Fruit fly (Drosophila melanogaster): Measurements from ENCODE around the gene Zasp67.
A peak's percentile ranks its signal among the peaks of the same experiment; 100 is the strongest.

The Zasp67 gene

DNA sequence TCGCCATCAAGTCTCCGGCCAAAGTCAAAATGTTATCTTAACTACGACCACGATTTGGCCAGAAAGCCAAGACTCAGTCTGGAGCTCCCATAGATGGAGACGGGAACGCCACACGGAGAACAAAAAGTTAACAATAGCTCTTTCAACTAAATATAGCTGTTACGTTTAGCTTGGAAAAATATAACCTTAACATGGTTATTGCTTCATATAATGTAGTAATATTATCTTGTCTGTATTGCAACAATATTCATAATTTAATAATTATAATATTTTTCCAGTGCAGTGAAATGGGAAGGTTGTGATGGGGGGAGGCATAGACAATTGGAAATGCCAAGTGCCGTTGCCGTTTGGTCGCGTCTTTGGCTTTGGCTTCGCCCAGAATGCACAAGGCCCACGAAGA is 52.1 kb downstream of the Zasp67 start:
- peak; percentile 66 for TF ChIP-seq sens (GFP tag)
- no peak for TF ChIP-seq pzg (GFP tag; optimal IDR thresholded peaks at IDR 0.05)
- TF ChIP-seq CG2712 (tag; optimal IDR thresholded peaks at IDR 0.05), result peak; percentile 31
- no peak for TF ChIP-seq CG8765 (GFP tag; IDR thresholded peaks at IDR 0.05)
- TF ChIP-seq bsh (GFP tag; optimal IDR thresholded peaks at IDR 0.05), result peak; percentile 8 to 9
- TF ChIP-seq Drgx (GFP tag; IDR thresholded peaks at IDR 0.05), result peak; percentile 79
- TF ChIP-seq Blimp-1 (GFP tag; optimal IDR thresholded peaks at IDR 0.05), result peak; percentile 11

- peak; percentile 82 for TF ChIP-seq cwo (GFP tag; optimal IDR thresholded peaks at IDR 0.05)
- TF ChIP-seq Six4 (GFP tag; optimal IDR thresholded peaks at IDR 0.05), result peak; percentile 78
- peak; percentile 35 for TF ChIP-seq Mad (GFP tag; optimal IDR thresholded peaks at IDR 0.05)
- TF ChIP-seq grn (GFP tag; optimal IDR thresholded peaks at IDR 0.05), result no peak
- TF ChIP-seq mld (GFP tag; IDR thresholded peaks at IDR 0.05; ENCODE audit: partially characterized antibody), result no peak
- peak; percentile 81 for TF ChIP-seq CG17186 (GFP tag; optimal IDR thresholded peaks at IDR 0.05)
- peak; percentile 89 for TF ChIP-seq vvl (GFP tag; IDR thresholded peaks at IDR 0.05)
- 0 out of 2 replicates have a peak, but pooled peaks have one; percentile 18 for TF ChIP-seq chm (GFP tag; IDR thresholded peaks at IDR 0.05)
- TF ChIP-seq Scr (GFP tag; IDR thresholded peaks at IDR 0.05; ENCODE audit: partially characterized antibody), result no peak
- TF ChIP-seq CG14710 (tag; optimal IDR thresholded peaks at IDR 0.05), result peak; percentile 94
- peak; percentile 56; the same call in 1 of the 2 replicates for TF ChIP-seq CG5953 (GFP tag; IDR thresholded peaks at IDR 0.05)
- TF ChIP-seq CG8944 (GFP tag; optimal IDR thresholded peaks at IDR 0.05), result peak; percentile 33
- TF ChIP-seq Opbp (GFP tag; IDR thresholded peaks at IDR 0.05; ENCODE audit: partially characterized antibody), result no peak
- TF ChIP-seq Dek (tag; optimal IDR thresholded peaks at IDR 0.05), result peak; percentile 75
- TF ChIP-seq disco-r (GFP tag; optimal IDR thresholded peaks at IDR 0.05), result peak; percentile 62
- TF ChIP-seq CG17361 (GFP tag; IDR thresholded peaks at IDR 0.05), result peak; percentile 99
- TF ChIP-seq CG14965 (GFP tag; optimal IDR thresholded peaks at IDR 0.05; ENCODE audit: borderline replicate concordance), result no peak
- TF ChIP-seq HLH4C (GFP tag; IDR thresholded peaks at IDR 0.05; ENCODE audit: partially characterized antibody), result no peak
- peak; percentile 92 for TF ChIP-seq sisA (GFP tag; IDR thresholded peaks at IDR 0.05)
- peak; percentile 7 for TF ChIP-seq dm (GFP tag; optimal IDR thresholded peaks at IDR 0.05)
- TF ChIP-seq Fer2 (tag; optimal IDR thresholded peaks at IDR 0.05), result peak; percentile 25
- peak; percentile 79 for TF ChIP-seq CG4854 (GFP tag; optimal IDR thresholded peaks at IDR 0.05)
- TF ChIP-seq jing (GFP tag; optimal IDR thresholded peaks at IDR 0.05), result peak; percentile 36
- peak; percentile 73; the same call in 2 of the 3 replicates for TF ChIP-seq jigr1 (GFP tag; IDR thresholded peaks at IDR 0.05)
- TF ChIP-seq CG10274 (GFP tag; optimal IDR thresholded peaks at IDR 0.05), result peak; percentile 61
- TF ChIP-seq ind (GFP tag; optimal IDR thresholded peaks at IDR 0.05), result peak; percentile 94
- TF ChIP-seq Abd-B (GFP tag; optimal IDR thresholded peaks at IDR 0.05), result peak; percentile 58
- TF ChIP-seq pita (GFP tag; optimal IDR thresholded peaks at IDR 0.05), result no peak
- peak; percentile 46 for TF ChIP-seq CG16815 (GFP tag; optimal IDR thresholded peaks at IDR 0.05)
- TF ChIP-seq CG15696 (tag; optimal IDR thresholded peaks at IDR 0.05), result peak; percentile 61
- peak; percentile 75 for TF ChIP-seq CG10209 (GFP tag; optimal IDR thresholded peaks at IDR 0.05)
- peak; percentile 63 for TF ChIP-seq CG14050 (GFP tag; IDR thresholded peaks at IDR 0.05)
- peak; percentile 78 for TF ChIP-seq Camta (GFP tag; optimal IDR thresholded peaks at IDR 0.05)
- TF ChIP-seq CG12236 (GFP tag; optimal IDR thresholded peaks at IDR 0.05), result peak; percentile 7
- TF ChIP-seq CG30020 (tag; optimal IDR thresholded peaks at IDR 0.05), result peak; percentile 46
- TF ChIP-seq shn (GFP tag; optimal IDR thresholded peaks at IDR 0.05), result peak; percentile 38
- TF ChIP-seq rib (GFP tag; IDR thresholded peaks at IDR 0.05), result peak; percentile 74
- peak; percentile 81 for TF ChIP-seq CG9727 (GFP tag; optimal IDR thresholded peaks at IDR 0.05)
- no peak for TF ChIP-seq oc (tag; optimal IDR thresholded peaks at IDR 0.05)
- TF ChIP-seq Bteb2 (GFP tag; optimal IDR thresholded peaks at IDR 0.05), result peak; percentile 72
- peak; percentile 76 for TF ChIP-seq Sox102F (GFP tag; optimal IDR thresholded peaks at IDR 0.05)
- TF ChIP-seq CG9609 (GFP tag; optimal IDR thresholded peaks at IDR 0.05), result peak; percentile 50
Observed at dm6 chr3L:9744060-9744549, 53.4 kb downstream of the Zasp67 start.

Data from whole organism, embryonic.